ENCODE assay signal across 1 fruit fly cellular context in genomic region chr3L:22868070-22868469, dm6.
TF ChIP-seq lines count a peak whose summit lies in the region.

Gene EMC4, minus strand, starts transcription at chr3L:22868243.

TF ChIP-seq in whole organism, embryonic, 481 proteins besides CTCF, POLR2A, EP300 and RAD21 (continued from another document and continues in another):
- TF ChIP-seq caup (GFP tag; optimal IDR thresholded peaks at IDR 0.05; lab: Kevin White, UChicago; ENCODE audit: severe bottlenecking) (peak; percentile 63), stwl (tag; optimal IDR thresholded peaks at IDR 0.05; lab: Kevin White, UChicago) (peak; percentile 90), jumu (GFP tag; optimal IDR thresholded peaks at IDR 0.05; lab: Kevin White, UChicago) (peak; percentile 23), CG14860 (GFP tag; IDR thresholded peaks at IDR 0.05; lab: Robert Waterston, UW; ENCODE audit: partially characterized antibody) (peak; percentile 63; the same call in 2 of the 3 replicates), dpn (GFP tag; optimal IDR thresholded peaks at IDR 0.05; lab: Kevin White, UChicago) (peak; percentile 53 to 62), CG9797 (GFP tag; optimal IDR thresholded peaks at IDR 0.05; lab: Kevin White, UChicago) (peak; percentile 24), gfzf (GFP tag; optimal IDR thresholded peaks at IDR 0.05; lab: Kevin White, UChicago) (peak; percentile 21), fu2 (GFP tag; optimal IDR thresholded peaks at IDR 0.05; lab: Kevin White, UChicago) (peak; percentile 30), lilli (GFP tag; optimal IDR thresholded peaks at IDR 0.05; lab: Kevin White, UChicago) (peak; percentile 74), CG6175 (GFP tag; IDR thresholded peaks at IDR 0.05; lab: Robert Waterston, UW) (peak; percentile 21; the same call in 1 of the 3 replicates), otp (GFP tag; IDR thresholded peaks at IDR 0.05; lab: Robert Waterston, UW) (no peak), D19B (GFP tag; optimal IDR thresholded peaks at IDR 0.05; lab: Kevin White, UChicago) (no peak), CG4854 (GFP tag; optimal IDR thresholded peaks at IDR 0.05; lab: Kevin White, UChicago) (peak; percentile 53), CHES-1-like (GFP tag; optimal IDR thresholded peaks at IDR 0.05; lab: Kevin White, UChicago) (peak; percentile 27), CG13123 (GFP tag; optimal IDR thresholded peaks at IDR 0.05; lab: Kevin White, UChicago) (peak; percentile 3), CG10462 (GFP tag; optimal IDR thresholded peaks at IDR 0.05; lab: Kevin White, UChicago) (no peak), CG6689 (GFP tag; IDR thresholded peaks at IDR 0.05; lab: Robert Waterston, UW) (no peak), ind (GFP tag; optimal IDR thresholded peaks at IDR 0.05; lab: Kevin White, UChicago) (peak; percentile 46), al (GFP tag; IDR thresholded peaks at IDR 0.05; lab: Robert Waterston, UW) (no peak), hb (GFP tag; IDR thresholded peaks at IDR 0.05; lab: Robert Waterston, UW; ENCODE audit: partially characterized antibody) (no peak), onecut (GFP tag; IDR thresholded peaks at IDR 0.05; lab: Robert Waterston, UW) (peak; percentile 35), CG6854 (GFP tag; optimal IDR thresholded peaks at IDR 0.05; lab: Kevin White, UChicago) (peak; percentile 4), CG10366 (GFP tag; IDR thresholded peaks at IDR 0.05; lab: Robert Waterston, UW) (peak; percentile 31; the same call in 1 of the 2 replicates), Chrac-16 (GFP tag; optimal IDR thresholded peaks at IDR 0.05; lab: Kevin White, UChicago) (peak; percentile 39), CG8924 (tag; optimal IDR thresholded peaks at IDR 0.05; lab: Kevin White, UChicago) (peak; percentile 56), sob (GFP tag; IDR thresholded peaks at IDR 0.05; lab: Robert Waterston, UW) (peak; percentile 84), Med (GFP tag; lab: Kevin White, UChicago) (peak; percentile 96), CG4360 (GFP tag; IDR thresholded peaks at IDR 0.05; lab: Robert Waterston, UW) (peak; percentile 29; the same call in 1 of the 2 replicates), seq (GFP tag; IDR thresholded peaks at IDR 0.05; lab: Robert Waterston, UW) (no peak), CG6254 (GFP tag; optimal IDR thresholded peaks at IDR 0.05; lab: Kevin White, UChicago) (peak; percentile 10), nom (GFP tag; optimal IDR thresholded peaks at IDR 0.05; lab: Kevin White, UChicago) (peak; percentile 33), pzg (GFP tag; optimal IDR thresholded peaks at IDR 0.05; lab: Kevin White, UChicago) (peak; percentile 83), sim (GFP tag; IDR thresholded peaks at IDR 0.05; lab: Robert Waterston, UW) (no peak), gsb-n (tag; optimal IDR thresholded peaks at IDR 0.05; lab: Kevin White, UChicago) (peak; percentile 11), CG18262 (tag; optimal IDR thresholded peaks at IDR 0.05; lab: Kevin White, UChicago) (peak; percentile 15), wor (GFP tag; IDR thresholded peaks at IDR 0.05; lab: Robert Waterston, UW) (no peak), Lhr (GFP tag; optimal IDR thresholded peaks at IDR 0.05; lab: Kevin White, UChicago) (peak; percentile 17), CG12744 (GFP tag; optimal IDR thresholded peaks at IDR 0.05; lab: Kevin White, UChicago) (peak; percentile 38), CG17359 (tag; optimal IDR thresholded peaks at IDR 0.05; lab: Kevin White, UChicago) (peak; percentile 35), Scr (GFP tag; IDR thresholded peaks at IDR 0.05; lab: Robert Waterston, UW; ENCODE audit: partially characterized antibody) (peak; percentile 65), pum (GFP tag; optimal IDR thresholded peaks at IDR 0.05; lab: Kevin White, UChicago) (no peak), dan (GFP tag; IDR thresholded peaks at IDR 0.05; lab: Robert Waterston, UW) (no peak), CG31365 (tag; optimal IDR thresholded peaks at IDR 0.05; lab: Kevin White, UChicago) (no peak), CG10147 (GFP tag; optimal IDR thresholded peaks at IDR 0.05; lab: Kevin White, UChicago) (peak; percentile 10), CG15269 (tag; optimal IDR thresholded peaks at IDR 0.05; lab: Kevin White, UChicago) (peak; percentile 14), Dll (GFP tag; IDR thresholded peaks at IDR 0.05; lab: Robert Waterston, UW; ENCODE audit: partially characterized antibody) (peak; percentile 76), ranshi (GFP tag; IDR thresholded peaks at IDR 0.05; lab: Robert Waterston, UW) (peak; percentile 23; the same call in 1 of the 2 replicates), cwo (GFP tag; optimal IDR thresholded peaks at IDR 0.05; lab: Kevin White, UChicago) (peak; percentile 6), CG8290 (GFP tag; optimal IDR thresholded peaks at IDR 0.05; lab: Kevin White, UChicago) (no peak), CG8290 (tag; optimal IDR thresholded peaks at IDR 0.05; lab: Kevin White, UChicago) (peak in 1 of 2 experiments; percentile 73), Mad (GFP tag; optimal IDR thresholded peaks at IDR 0.05; lab: Kevin White, UChicago) (peak; percentile 43), ab (GFP tag; optimal IDR thresholded peaks at IDR 0.05; lab: Kevin White, UChicago) (no peak), CG11456 (GFP tag; IDR thresholded peaks at IDR 0.05; lab: Robert Waterston, UW) (peak; percentile 36; the same call in 2 of the 3 replicates), lab (GFP tag; optimal IDR thresholded peaks at IDR 0.05; lab: Kevin White, UChicago) (peak; percentile 46), CG7786 (GFP tag; optimal IDR thresholded peaks at IDR 0.05; lab: Kevin White, UChicago) (peak; percentile 58), CG33213 (GFP tag; optimal IDR thresholded peaks at IDR 0.05; lab: Kevin White, UChicago) (peak; percentile 63), chn (GFP tag; optimal IDR thresholded peaks at IDR 0.05; lab: Kevin White, UChicago) (peak; percentile 44), CG18011 (GFP tag; optimal IDR thresholded peaks at IDR 0.05; lab: Kevin White, UChicago) (peak; percentile 84), HHEX (GFP tag; optimal IDR thresholded peaks at IDR 0.05; lab: Kevin White, UChicago) (peak; percentile 7), zfh1 (GFP tag; IDR thresholded peaks at IDR 0.05; lab: Robert Waterston, UW) (peak; percentile 59; the same call in 1 of the 3 replicates), vvl (GFP tag; IDR thresholded peaks at IDR 0.05; lab: Robert Waterston, UW) (peak; percentile 74), CG12942 (GFP tag; optimal IDR thresholded peaks at IDR 0.05; lab: Kevin White, UChicago) (peak; percentile 23), ssp (GFP tag; IDR thresholded peaks at IDR 0.05; lab: Robert Waterston, UW) (no peak), Xrp1 (GFP tag; IDR thresholded peaks at IDR 0.05; lab: Robert Waterston, UW) (peak; percentile 38), crp (GFP tag; optimal IDR thresholded peaks at IDR 0.05; lab: Kevin White, UChicago) (peak in 1 of 2 experiments; percentile 16), CG18599 (GFP tag; optimal IDR thresholded peaks at IDR 0.05; lab: Kevin White, UChicago) (peak; percentile 38), CG10431 (GFP tag; optimal IDR thresholded peaks at IDR 0.05; lab: Kevin White, UChicago) (no peak), ERR (GFP tag; optimal IDR thresholded peaks at IDR 0.05; lab: Kevin White, UChicago) (peak; percentile 37), inv (GFP tag; IDR thresholded peaks at IDR 0.05; lab: Robert Waterston, UW; ENCODE audit: partially characterized antibody) (peak; percentile 41; the same call in 1 of the 2 replicates), CG2712 (tag; optimal IDR thresholded peaks at IDR 0.05; lab: Kevin White, UChicago) (peak; percentile 36), kay (GFP tag; optimal IDR thresholded peaks at IDR 0.05; lab: Kevin White, UChicago) (peak; percentile 44), CG7556 (GFP tag; optimal IDR thresholded peaks at IDR 0.05; lab: Kevin White, UChicago) (peak; percentile 29), tna (GFP tag; IDR thresholded peaks at IDR 0.05; lab: Robert Waterston, UW; ENCODE audit: partially characterized antibody) (peak; percentile 50; the same call in 1 of the 2 replicates), dmrt99B (tag; optimal IDR thresholded peaks at IDR 0.05; lab: Kevin White, UChicago) (no peak), CG10267 (tag; optimal IDR thresholded peaks at IDR 0.05; lab: Kevin White, UChicago) (peak; percentile 97), phol (tag; optimal IDR thresholded peaks at IDR 0.05; lab: Kevin White, UChicago) (peak; percentile 87), her (GFP tag; optimal IDR thresholded peaks at IDR 0.05; lab: Kevin White, UChicago) (peak; percentile 65), unc-4 (GFP tag; IDR thresholded peaks at IDR 0.05; lab: Robert Waterston, UW; ENCODE audit: partially characterized antibody) (peak; percentile 72), CG5180 (GFP tag; optimal IDR thresholded peaks at IDR 0.05; lab: Kevin White, UChicago) (no peak), CG1647 (GFP tag; optimal IDR thresholded peaks at IDR 0.05; lab: Kevin White, UChicago) (peak; percentile 24), hth (optimal IDR thresholded peaks at IDR 0.05; lab: Kevin White, UChicago) (no peak), Hr39 (optimal IDR thresholded peaks at IDR 0.05; lab: Kevin White, UChicago) (no peak), HLH54F (GFP tag; optimal IDR thresholded peaks at IDR 0.05; lab: Kevin White, UChicago) (peak; percentile 62), CG16863 (GFP tag; optimal IDR thresholded peaks at IDR 0.05; lab: Kevin White, UChicago) (peak; percentile 35), CG14965 (GFP tag; optimal IDR thresholded peaks at IDR 0.05; lab: Kevin White, UChicago; ENCODE audit: borderline replicate concordance) (no peak), repo (GFP tag; optimal IDR thresholded peaks at IDR 0.05; lab: Kevin White, UChicago) (peak; percentile 11), CG4617 (GFP tag; optimal IDR thresholded peaks at IDR 0.05; lab: Kevin White, UChicago; ENCODE audit: borderline replicate concordance) (peak; percentile 78), knrl (GFP tag; IDR thresholded peaks at IDR 0.05; lab: Robert Waterston, UW; ENCODE audit: partially characterized antibody) (peak; percentile 42; the same call in 2 of the 3 replicates), sna (GFP tag; IDR thresholded peaks at IDR 0.05; lab: Robert Waterston, UW; ENCODE audit: partially characterized antibody) (peak; percentile 66), CG6683 (GFP tag; optimal IDR thresholded peaks at IDR 0.05; lab: Kevin White, UChicago) (peak; percentile 43), Hr51 (GFP tag; optimal IDR thresholded peaks at IDR 0.05; lab: Kevin White, UChicago) (peak; percentile 8 to 47), CG1233 (GFP tag; optimal IDR thresholded peaks at IDR 0.05; lab: Kevin White, UChicago) (peak; percentile 22), dati (GFP tag; IDR thresholded peaks at IDR 0.05; lab: Robert Waterston, UW) (no peak), Trl (optimal IDR thresholded peaks at IDR 0.05; lab: Kevin White, UChicago) (no peak), Trl (GFP tag; optimal IDR thresholded peaks at IDR 0.05; lab: Kevin White, UChicago) (peak; percentile 42), unpg (GFP tag; optimal IDR thresholded peaks at IDR 0.05; lab: Kevin White, UChicago) (peak; percentile 33), CG18476 (GFP tag; optimal IDR thresholded peaks at IDR 0.05; lab: Kevin White, UChicago) (peak; percentile 28), CG15514 (GFP tag; optimal IDR thresholded peaks at IDR 0.05; lab: Kevin White, UChicago) (peak; percentile 70), CG11247 (GFP tag; IDR thresholded peaks at IDR 0.05; lab: Robert Waterston, UW) (peak; percentile 15; the same call in 1 of the 2 replicates), CG2120 (GFP tag; optimal IDR thresholded peaks at IDR 0.05; lab: Kevin White, UChicago) (peak; percentile 76), ash1 (GFP tag; optimal IDR thresholded peaks at IDR 0.05; lab: Kevin White, UChicago) (no peak), CG7987 (GFP tag; optimal IDR thresholded peaks at IDR 0.05; lab: Kevin White, UChicago) (peak; percentile 44), bbx (GFP tag; IDR thresholded peaks at IDR 0.05; lab: Robert Waterston, UW; ENCODE audit: partially characterized antibody) (peak; percentile 76), Hsf (GFP tag; optimal IDR thresholded peaks at IDR 0.05; lab: Kevin White, UChicago) (peak; percentile 61), rib (GFP tag; IDR thresholded peaks at IDR 0.05; lab: Robert Waterston, UW) (peak; percentile 50; the same call in 1 of the 2 replicates), CG13624 (GFP tag; optimal IDR thresholded peaks at IDR 0.05; lab: Kevin White, UChicago) (peak; percentile 72), NfI (GFP tag; optimal IDR thresholded peaks at IDR 0.05; lab: Kevin White, UChicago) (peak; percentile 52), CG3847 (GFP tag; IDR thresholded peaks at IDR 0.05; lab: Robert Waterston, UW) (peak; percentile 76), BEAF-32 (GFP tag; optimal IDR thresholded peaks at IDR 0.05; lab: Kevin White, UChicago) (peak; percentile 74), CG13894 (tag; optimal IDR thresholded peaks at IDR 0.05; lab: Kevin White, UChicago) (peak; percentile 38), Antp (GFP tag; optimal IDR thresholded peaks at IDR 0.05; lab: Kevin White, UChicago) (peak; percentile 40), lbe (GFP tag; optimal IDR thresholded peaks at IDR 0.05; lab: Kevin White, UChicago) (peak; percentile 80), crol (GFP tag; IDR thresholded peaks at IDR 0.05; lab: Robert Waterston, UW) (no peak), Fer3 (tag; optimal IDR thresholded peaks at IDR 0.05; lab: Kevin White, UChicago) (peak; percentile 51), trem (tag; optimal IDR thresholded peaks at IDR 0.05; lab: Kevin White, UChicago) (peak; percentile 72), CG8359 (GFP tag; optimal IDR thresholded peaks at IDR 0.05; lab: Kevin White, UChicago; ENCODE audit: borderline replicate concordance) (no peak), Bgb (GFP tag; IDR thresholded peaks at IDR 0.05; lab: Robert Waterston, UW; ENCODE audit: partially characterized antibody) (peak; percentile 80), CG9609 (GFP tag; optimal IDR thresholded peaks at IDR 0.05; lab: Kevin White, UChicago) (peak; percentile 40), MTF-1 (GFP tag; optimal IDR thresholded peaks at IDR 0.05; lab: Kevin White, UChicago; ENCODE audit: borderline replicate concordance) (no peak), nau (GFP tag; optimal IDR thresholded peaks at IDR 0.05; lab: Kevin White, UChicago) (peak; percentile 43), Lpt (GFP tag; optimal IDR thresholded peaks at IDR 0.05; lab: Kevin White, UChicago) (no peak), NC2β (GFP tag; optimal IDR thresholded peaks at IDR 0.05; lab: Kevin White, UChicago) (peak; percentile 14), YL-1 (GFP tag; optimal IDR thresholded peaks at IDR 0.05; lab: Kevin White, UChicago) (peak; percentile 96), peb (GFP tag; IDR thresholded peaks at IDR 0.05; lab: Robert Waterston, UW) (0 out of 2 replicates have a peak, but pooled peaks have one; percentile 41), vfl (GFP tag; optimal IDR thresholded peaks at IDR 0.05; lab: Kevin White, UChicago) (peak; percentile 73), CG8388 (GFP tag; optimal IDR thresholded peaks at IDR 0.05; lab: Kevin White, UChicago) (no peak), CoRest (tag; optimal IDR thresholded peaks at IDR 0.05; lab: Kevin White, UChicago) (peak; percentile 34)
